Worm (Caenorhabditis elegans) whole organism, L1 larva: Measurements from ENCODE around the gene clec-78.

ENCODE experiments used
- C16A3.4 ChIP-seq: fragments of 150-350 bp; optimal IDR thresholded peaks from 2 replicates; lab custom pipeline; 2014; ENCODE audit warnings: missing biosample characterization, missing genetic modification characterization
- F16B12.6 ChIP-seq: fragments of 150-350 bp; optimal IDR thresholded peaks from 2 replicates; lab custom pipeline; 2014; ENCODE audit warnings: missing biosample characterization, missing genetic modification characterization
- alr-1 ChIP-seq: fragments of 200-800 bp; sonication (Bioruptor generic); optimal IDR thresholded peaks from 2 replicates; lab custom pipeline; 2018; ENCODE audit warnings: borderline replicate concordance, mild to moderate bottlenecking, missing genetic modification characterization, missing compliant biosample characterization
- ceh-63 ChIP-seq: fragments of 200-800 bp; sonication (Bioruptor generic); optimal IDR thresholded peaks from 2 replicates; lab custom pipeline; 2018; ENCODE audit warnings: mild to moderate bottlenecking, missing genetic modification characterization, missing compliant biosample characterization
- ceh-8 ChIP-seq: fragments of 200-800 bp; sonication (Bioruptor generic); optimal IDR thresholded peaks from 2 replicates; lab custom pipeline; 2018; ENCODE audit warnings: mild to moderate bottlenecking, missing genetic modification characterization, moderate library complexity, missing compliant biosample characterization
- ceh-90 ChIP-seq: sonication (generic microtip); optimal IDR thresholded peaks from 2 replicates; lab custom pipeline; 2016; ENCODE audit warnings: missing genetic modification characterization, missing compliant biosample characterization
- dsc-1 ChIP-seq: sonication (generic microtip); optimal IDR thresholded peaks from 2 replicates; lab custom pipeline; 2016; ENCODE audit warnings: mild to moderate bottlenecking, missing genetic modification characterization, missing compliant biosample characterization
- efl-1 ChIP-seq, 4 experiments: fragments of 150-350 bp; optimal IDR thresholded peaks in 3 of 4; peaks in 1 of 4; 1 replicate in 1 of 4; 2 replicates in 3 of 4; lab custom pipeline; 2014; ENCODE audit warnings: missing biosample characterization in 2 of 4, missing genetic modification characterization in 2 of 4, missing genetic modification reagents in 2 of 4
- egl-13 ChIP-seq: sonication (generic microtip); optimal IDR thresholded peaks from 2 replicates; lab custom pipeline; 2016; ENCODE audit warnings: missing genotype, missing genetic modification reagents, missing genetic modification characterization, missing compliant biosample characterization
- elt-3 ChIP-seq, 6 experiments: fragments of 150-350 bp in 1 of 6; sonication (generic microtip); optimal IDR thresholded peaks; 2 replicates each; lab custom pipeline; 2017 to 2018; ENCODE audit warnings: missing biosample characterization in 6 of 6, missing genetic modification characterization in 6 of 6, inconsistent platforms in 1 of 6
- fkh-10 ChIP-seq: sonication (generic microtip); optimal IDR thresholded peaks from 2 replicates; lab custom pipeline; 2017; ENCODE audit warnings: missing biosample characterization, missing genetic modification reagents, missing genetic modification characterization
- fkh-4 ChIP-seq: sonication (generic microtip); optimal IDR thresholded peaks from 2 replicates; lab custom pipeline; 2016; ENCODE audit warnings: missing compliant biosample characterization, missing genetic modification characterization, borderline replicate concordance
- fos-1 ChIP-seq: fragments of 150-350 bp; optimal IDR thresholded peaks from 2 replicates; lab custom pipeline; 2014; ENCODE audit warnings: missing biosample characterization, missing genetic modification characterization
- grh-1 ChIP-seq: fragments of 200-800 bp; sonication (Bioruptor generic); IDR thresholded peaks from 2 replicates; pipeline ENCODE4 v1.3.6; 2022; ENCODE audit warnings: missing genetic modification reagents, missing genetic modification characterization, missing compliant biosample characterization
- hlh-17 ChIP-seq: fragments of 200-800 bp; sonication (Bioruptor generic); optimal IDR thresholded peaks from 2 replicates; lab custom pipeline; 2018; ENCODE audit warnings: missing genetic modification characterization, mild to moderate bottlenecking, missing compliant biosample characterization, moderate library complexity, borderline replicate concordance
- hlh-4 ChIP-seq: sonication (generic microtip); optimal IDR thresholded peaks from 2 replicates; lab custom pipeline; 2016; ENCODE audit warnings: mild to moderate bottlenecking, missing genetic modification characterization, missing compliant biosample characterization
- lin-13 ChIP-seq: fragments of 150-350 bp; optimal IDR thresholded peaks from 2 replicates; lab custom pipeline; 2014; ENCODE audit warnings: missing biosample characterization, missing genetic modification reagents, missing genetic modification characterization
- lin-14 ChIP-seq: fragments of 200-800 bp; sonication (Bioruptor generic); optimal IDR thresholded peaks from 2 replicates; lab custom pipeline; 2018; ENCODE audit warnings: mild to moderate bottlenecking, missing genetic modification characterization, moderate library complexity, missing compliant biosample characterization
- lin-15B ChIP-seq: fragments of 150-350 bp; sonication (generic microtip); optimal IDR thresholded peaks from 3 replicates; lab custom pipeline; 2014; ENCODE audit warnings: missing biosample characterization, missing genetic modification characterization
- lin-39 ChIP-seq: fragments of 150-350 bp; optimal IDR thresholded peaks from 2 replicates; lab custom pipeline; 2014; ENCODE audit warnings: missing biosample characterization, missing genetic modification reagents, missing genetic modification characterization
- mab-9 ChIP-seq: fragments of 200-800 bp; sonication (Bioruptor generic); IDR thresholded peaks from 2 replicates; pipeline ENCODE4 v1.3.6; 2022; ENCODE audit warnings: missing genetic modification reagents, missing genetic modification characterization, missing compliant biosample characterization
- mdl-1 ChIP-seq, 2 experiments: fragments of 150-350 bp; optimal IDR thresholded peaks; 2 replicates each; lab custom pipeline; 2014 to 2017; ENCODE audit warnings: missing biosample characterization in 2 of 2, missing genetic modification characterization in 2 of 2, inconsistent platforms in 1 of 2
- mep-1 ChIP-seq: fragments of 150-350 bp; optimal IDR thresholded peaks from 2 replicates; lab custom pipeline; 2014; ENCODE audit warnings: missing biosample characterization, missing genetic modification characterization
- nhr-20 ChIP-seq: sonication (generic microtip); optimal IDR thresholded peaks from 2 replicates; lab custom pipeline; 2016; ENCODE audit warnings: mild to moderate bottlenecking, missing genetic modification characterization, missing compliant biosample characterization
- nhr-77 ChIP-seq: fragments of 150-350 bp; optimal IDR thresholded peaks from 2 replicates; lab custom pipeline; 2014; ENCODE audit warnings: missing biosample characterization, missing genetic modification characterization
- nhr-85 ChIP-seq: sonication (generic microtip); peaks from one replicate; lab custom pipeline; 2016; ENCODE audit warnings: missing genetic modification characterization, inconsistent platforms, missing compliant biosample characterization
- nhr-90 ChIP-seq: sonication (generic microtip); optimal IDR thresholded peaks from 2 replicates; lab custom pipeline; 2016; ENCODE audit warnings: mild to moderate bottlenecking, missing genetic modification characterization, missing compliant biosample characterization; ENCODE audit not compliant: poor library complexity
- pag-3 ChIP-seq: sonication (generic microtip); optimal IDR thresholded peaks from 2 replicates; lab custom pipeline; 2017; ENCODE audit warnings: missing genetic modification characterization, mild to moderate bottlenecking, missing compliant biosample characterization, antibody characterized with exemption, borderline replicate concordance; ENCODE audit not compliant: insufficient read depth
- pqm-1 ChIP-seq: sonication (generic microtip); optimal IDR thresholded peaks from 3 replicates; lab custom pipeline; 2017; ENCODE audit warnings: missing biosample characterization, missing genetic modification characterization
- rnt-1 ChIP-seq: sonication (generic microtip); optimal IDR thresholded peaks from 2 replicates; lab custom pipeline; 2016; ENCODE audit warnings: mild to moderate bottlenecking, missing genetic modification characterization, moderate library complexity, missing compliant biosample characterization
- snpc-4 ChIP-seq: fragments of 150-350 bp; optimal IDR thresholded peaks from 2 replicates; lab custom pipeline; 2014; ENCODE audit warnings: missing biosample characterization, missing genetic modification characterization
- snu-23 ChIP-seq: sonication (generic microtip); optimal IDR thresholded peaks from 2 replicates; lab custom pipeline; 2016; ENCODE audit warnings: missing genetic modification characterization, missing compliant biosample characterization
- sox-4 ChIP-seq: sonication (generic microtip); optimal IDR thresholded peaks from 2 replicates; lab custom pipeline; 2016; ENCODE audit warnings: missing genetic modification characterization, missing compliant biosample characterization
- tlp-1 ChIP-seq: fragments of 150-350 bp; optimal IDR thresholded peaks from 2 replicates; lab custom pipeline; 2014; ENCODE audit warnings: missing biosample characterization, missing genetic modification characterization
- unc-130 ChIP-seq: fragments of 150-350 bp; optimal IDR thresholded peaks from 2 replicates; lab custom pipeline; 2017; ENCODE audit warnings: missing biosample characterization, missing genetic modification characterization, inconsistent platforms
- unc-62 ChIP-seq: fragments of 150-350 bp; optimal IDR thresholded peaks from 2 replicates; lab custom pipeline; 2014; ENCODE audit warnings: missing biosample characterization, missing genetic modification reagents, missing genetic modification characterization
- unc-86 ChIP-seq: sonication (generic microtip); optimal IDR thresholded peaks from 2 replicates; lab custom pipeline; 2016; ENCODE audit warnings: missing genetic modification characterization, missing compliant biosample characterization
- unc-98 ChIP-seq: fragments of 200-800 bp; sonication (Bioruptor generic); IDR thresholded peaks from 2 replicates; pipeline ENCODE4 v1.3.6; 2022; ENCODE audit warnings: missing genetic modification characterization, missing compliant biosample characterization
- vab-15 ChIP-seq: sonication (generic microtip); optimal IDR thresholded peaks from 2 replicates; lab custom pipeline; 2017; ENCODE audit warnings: missing genotype, mild to moderate bottlenecking, missing genetic modification characterization, missing compliant biosample characterization
- xbp-1 ChIP-seq: sonication (generic microtip); optimal IDR thresholded peaks from 2 replicates; lab custom pipeline; 2016; ENCODE audit warnings: missing genetic modification characterization, missing compliant biosample characterization
- zag-1 ChIP-seq: fragments of 150-350 bp; optimal IDR thresholded peaks from 2 replicates; lab custom pipeline; 2014; ENCODE audit warnings: missing biosample characterization, missing genetic modification characterization
- zip-4 ChIP-seq: fragments of 200-800 bp; sonication (Bioruptor generic); optimal IDR thresholded peaks from 2 replicates; lab custom pipeline; 2018; ENCODE audit warnings: mild to moderate bottlenecking, missing genetic modification characterization, moderate library complexity, missing compliant biosample characterization
- ztf-4 ChIP-seq: fragments of 150-350 bp; optimal IDR thresholded peaks from 2 replicates; lab custom pipeline; 2014; ENCODE audit warnings: missing biosample characterization, missing genetic modification characterization

The clec-78 gene

DNA sequence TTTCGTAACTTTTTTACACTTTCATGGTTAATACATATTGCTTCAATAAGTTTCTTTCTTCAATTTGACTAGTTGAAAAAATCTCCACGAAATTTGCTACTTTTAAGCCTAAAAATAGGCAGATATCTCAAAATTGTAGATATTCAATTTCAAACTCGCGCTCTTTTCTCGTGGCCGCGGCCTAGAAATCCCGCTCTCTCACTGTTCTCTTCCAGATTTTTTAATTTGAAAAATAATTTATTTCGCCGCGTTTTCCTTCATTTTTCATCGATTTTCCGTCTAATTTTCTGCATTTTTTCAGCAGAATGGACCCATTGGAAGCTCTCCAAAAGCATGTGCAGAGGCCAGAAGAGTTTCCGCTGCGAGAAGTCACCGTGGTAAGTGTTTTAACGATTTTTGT, 53.4 kb downstream of the clec-78 start, which contains the start of gene cdc-73 (continued):
- TF ChIP-seq pqm-1 = no peak
- TF ChIP-seq nhr-85 (tag; lab: Kevin White, UChicago) = peak; percentile 33
- no peak for TF ChIP-seq unc-62 (GFP tag; lab: Kevin White, UChicago)
- no peak for TF ChIP-seq hlh-4 (tag; lab: Kevin White, UChicago)
- TF ChIP-seq pag-3 (tag; lab: Kevin White, UChicago) = no peak
- TF ChIP-seq grh-1 (GFP tag; lab: Robert Waterston, UW) = no peak
- TF ChIP-seq C16A3.4 (tag; lab: Kevin White, UChicago) = peak; percentile 7
- TF ChIP-seq ceh-90 (tag; lab: Kevin White, UChicago) = peak; percentile 87
- peak in 1 of 6 experiments; percentile 39 for TF ChIP-seq elt-3 (tag; optimal IDR thresholded peaks at IDR 0.05; lab: Kevin White, UChicago)
- TF ChIP-seq lin-14 = no peak
- TF ChIP-seq vab-15 = no peak
- TF ChIP-seq rnt-1 = peak; percentile 94
- peak; percentile 70 for TF ChIP-seq nhr-90 (tag; lab: Kevin White, UChicago)
- peak; percentile 26 for TF ChIP-seq egl-13 (tag; lab: Kevin White, UChicago)
- TF ChIP-seq lin-15B (tag; lab: Kevin White, UChicago) = peak; percentile 25
- 0 out of 2 replicates have a peak, but pooled peaks have one; percentile 21 for TF ChIP-seq mab-9
- TF ChIP-seq dsc-1 (tag; lab: Kevin White, UChicago) = peak; percentile 63
- peak; percentile 29 for TF ChIP-seq unc-86

ce11 chrIV:4047628-4048027, 58.7 kb downstream of the clec-78 start:
- TF ChIP-seq hlh-17 (GFP tag; lab: Kevin White, UChicago) (no peak), zip-4 (GFP tag; lab: Kevin White, UChicago) (no peak), fkh-10 (GFP tag; lab: Kevin White, UChicago) (no peak), nhr-90 (tag; lab: Kevin White, UChicago) (no peak), nhr-85 (tag; lab: Kevin White, UChicago) (peak; percentile 3), mab-9 (no peak), efl-1 (optimal IDR thresholded peaks at IDR 0.05; lab: Kevin White, UChicago) (no peak), efl-1 (GFP tag; optimal IDR thresholded peaks at IDR 0.05 in 1 of 2; lab: Kevin White, UChicago) (peak in 1 of 2 experiments; percentile 13), lin-14 (no peak)
- TF ChIP-seq, all 84 proteins: peak for 2

DNA sequence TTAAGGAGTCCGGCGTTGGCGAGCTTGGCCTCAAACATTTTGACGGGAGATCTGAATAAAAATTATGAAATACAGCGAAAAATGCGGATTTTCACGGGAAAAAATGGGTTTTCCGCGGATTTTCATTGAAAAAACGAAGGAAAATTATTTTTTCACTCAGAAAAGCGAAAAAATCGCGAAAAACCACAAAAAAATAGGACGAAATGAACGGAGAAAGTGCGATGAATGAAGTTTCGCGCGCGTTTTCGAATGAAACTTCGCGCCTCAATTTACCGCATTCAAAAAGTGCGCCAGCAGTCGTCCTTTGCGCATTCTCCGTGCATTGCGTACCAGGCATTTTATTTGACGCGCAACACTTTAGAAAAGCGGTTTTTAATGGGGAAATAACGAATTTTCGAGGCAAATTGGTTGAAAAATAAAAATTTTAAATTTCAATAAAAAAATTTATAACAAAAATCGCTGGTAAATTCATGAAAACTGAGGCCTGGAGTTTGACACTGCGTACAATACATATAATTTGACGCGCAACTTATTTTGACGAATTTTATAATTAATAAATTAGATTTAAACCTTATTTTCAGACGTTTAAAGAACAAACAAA, 60.6 kb downstream of the clec-78 start, which contains the start of gene pcn-1:
Gene pcn-1 (minus strand): TSS at position 51 of the 601 bp plus-strand sequence.
- TF ChIP-seq unc-86 = peak; percentile 97
- TF ChIP-seq hlh-17 (GFP tag; lab: Kevin White, UChicago) = no peak
- peak; percentile 99 for TF ChIP-seq mep-1
- TF ChIP-seq fkh-4 (tag; lab: Kevin White, UChicago) = peak; percentile 91
- TF ChIP-seq fos-1 (tag; lab: Kevin White, UChicago) = peak; percentile 88
- peak; percentile 96 for TF ChIP-seq grh-1 (GFP tag; lab: Robert Waterston, UW)
- TF ChIP-seq zag-1 (tag; lab: Kevin White, UChicago) = peak; percentile 12
- TF ChIP-seq lin-39 (tag; lab: Kevin White, UChicago) = peak; percentile 90
- peak; percentile 97 for TF ChIP-seq xbp-1 (tag; lab: Kevin White, UChicago)
- no peak for TF ChIP-seq hlh-4 (tag; lab: Kevin White, UChicago)
- TF ChIP-seq ztf-4 (tag; lab: Kevin White, UChicago) = peak; percentile 75
- TF ChIP-seq tlp-1 (tag; lab: Kevin White, UChicago) = no peak
- TF ChIP-seq lin-13 (GFP tag; lab: Kevin White, UChicago) = peak; percentile 92
- peak; percentile 95 for TF ChIP-seq ceh-8 (GFP tag; lab: Kevin White, UChicago)
- TF ChIP-seq mdl-1 (tag; optimal IDR thresholded peaks at IDR 0.05; lab: Kevin White, UChicago) = peak in 1 of 2 experiments; percentile 66
- peak; percentile 96 for TF ChIP-seq snu-23 (GFP tag; lab: Kevin White, UChicago)
- TF ChIP-seq snpc-4 (tag; lab: Kevin White, UChicago) = peak; percentile 92
- TF ChIP-seq elt-3 (tag; optimal IDR thresholded peaks at IDR 0.05; lab: Kevin White, UChicago) = peak in 3 of 6 experiments; percentile 63 to 92 (median 91)
- TF ChIP-seq vab-15 = peak; percentile 48
- TF ChIP-seq dsc-1 (tag; lab: Kevin White, UChicago) = peak; percentile 98
- TF ChIP-seq alr-1 = no peak
- TF ChIP-seq unc-130 (tag; lab: Kevin White, UChicago) = peak; percentile 82
- peak; percentile 98 for TF ChIP-seq nhr-90 (tag; lab: Kevin White, UChicago)
- peak; percentile 38 for TF ChIP-seq unc-62 (GFP tag; lab: Kevin White, UChicago)
- TF ChIP-seq pqm-1 = no peak
- peak; percentile 87 for TF ChIP-seq fkh-10 (GFP tag; lab: Kevin White, UChicago)
- TF ChIP-seq nhr-20 (tag; lab: Kevin White, UChicago) = peak; percentile 97
- TF ChIP-seq lin-14 = peak; percentile 98
- peak; percentile 80 for TF ChIP-seq ceh-63 (GFP tag; lab: Kevin White, UChicago)
- TF ChIP-seq ceh-90 (tag; lab: Kevin White, UChicago) = peak; percentile 75
- TF ChIP-seq unc-98 (GFP tag; lab: Robert Waterston, UW) = peak; percentile 93
- TF ChIP-seq nhr-77 = peak; percentile 80
- peak; percentile 95 for TF ChIP-seq F16B12.6
- peak; percentile 97 for TF ChIP-seq sox-4 (tag; lab: Kevin White, UChicago)
